Worm (Caenorhabditis elegans) whole organism, L4 larva: Measurements from ENCODE around the gene K12H6.5.

ENCODE experiments used
- F10B5.3 ChIP-seq: sonication (generic microtip); optimal IDR thresholded peaks from 2 replicates; lab custom pipeline; 2016; ENCODE audit warnings: mild to moderate bottlenecking, missing genetic modification characterization, missing compliant biosample characterization
- F44E2.7 ChIP-seq: fragments of 200-800 bp; sonication (Bioruptor generic); IDR thresholded peaks from 2 replicates; pipeline ENCODE4 v2.1.2; 2022; ENCODE audit warnings: missing genetic modification characterization, missing compliant biosample characterization
- T20F7.1 ChIP-seq: fragments of 200-800 bp; sonication (Bioruptor generic); optimal IDR thresholded peaks from 2 replicates; lab custom pipeline; 2018; ENCODE audit warnings: mild to moderate bottlenecking, missing genetic modification characterization, missing compliant biosample characterization
- T26A8.4 ChIP-seq: fragments of 200-800 bp; sonication (Bioruptor generic); IDR thresholded peaks from 2 replicates; pipeline ENCODE4 v1.3.6; 2022; ENCODE audit warnings: missing genetic modification characterization, missing compliant biosample characterization
- Y105C5A.15 ChIP-seq: fragments of 200-800 bp; sonication (Bioruptor generic); IDR thresholded peaks from 2 replicates; pipeline ENCODE4 v1.3.6; 2022; ENCODE audit warnings: missing genetic modification characterization, missing compliant biosample characterization
- ZK337.2 ChIP-seq: fragments of 200-800 bp; sonication (Bioruptor generic); IDR thresholded peaks from 2 replicates; pipeline ENCODE4 v1.3.6; 2022; ENCODE audit warnings: missing genetic modification reagents, missing genetic modification characterization, missing compliant biosample characterization
- aha-1 ChIP-seq: fragments of 150-350 bp; peaks from one replicate; lab custom pipeline; 2014; ENCODE audit warnings: missing biosample characterization, missing genetic modification characterization
- attf-4 ChIP-seq: sonication (generic microtip); optimal IDR thresholded peaks from 3 replicates; lab custom pipeline; 2017; ENCODE audit warnings: missing biosample characterization, missing genetic modification characterization
- ceh-62 ChIP-seq: sonication (generic microtip); optimal IDR thresholded peaks from 2 replicates; lab custom pipeline; 2017; ENCODE audit warnings: missing biosample characterization, missing genetic modification characterization
- ces-1 ChIP-seq: fragments of 150-350 bp; sonication (generic microtip); optimal IDR thresholded peaks from 4 replicates; lab custom pipeline; 2014; ENCODE audit warnings: missing biosample characterization, missing genetic modification reagents, missing genetic modification characterization
- cey-2 ChIP-seq: sonication (generic microtip); optimal IDR thresholded peaks from 3 replicates; lab custom pipeline; 2017; ENCODE audit warnings: missing genetic modification characterization, mild to moderate bottlenecking, missing compliant biosample characterization, antibody characterized with exemption, borderline replicate concordance; ENCODE audit not compliant: insufficient read depth
- ctbp-1 ChIP-seq: fragments of 200-800 bp; sonication (Bioruptor generic); IDR thresholded peaks from 2 replicates; pipeline ENCODE4 v1.3.6; 2022; ENCODE audit warnings: missing genetic modification reagents, missing genetic modification characterization, missing compliant biosample characterization
- daf-16 ChIP-seq, 3 experiments: sonication (generic microtip); optimal IDR thresholded peaks; 2 replicates each; lab custom pipeline; 2016 to 2017; ENCODE audit warnings: missing genetic modification characterization in 3 of 3, missing genetic modification reagents in 3 of 3, mild to moderate bottlenecking in 2 of 3, missing compliant biosample characterization in 2 of 3, missing biosample characterization in 1 of 3, moderate library complexity in 1 of 3
- dmd-6 ChIP-seq: fragments of 200-800 bp; sonication (Bioruptor generic); IDR thresholded peaks from 2 replicates; pipeline ENCODE4 v1.3.6; 2022; ENCODE audit warnings: missing genetic modification reagents, missing genetic modification characterization, missing compliant biosample characterization
- dmd-8 ChIP-seq: fragments of 200-800 bp; sonication (Bioruptor generic); IDR thresholded peaks from 2 replicates; pipeline ENCODE4 v1.3.6; 2022; ENCODE audit warnings: missing genetic modification characterization, missing compliant biosample characterization
- dpl-1 ChIP-seq: fragments of 150-350 bp; optimal IDR thresholded peaks from 2 replicates; lab custom pipeline; 2014; ENCODE audit warnings: missing biosample characterization, missing genetic modification reagents, missing genetic modification characterization
- egl-27 ChIP-seq: sonication (generic microtip); optimal IDR thresholded peaks from 3 replicates; lab custom pipeline; 2017; ENCODE audit warnings: missing biosample characterization, missing genetic modification reagents, missing genetic modification characterization
- gei-8 ChIP-seq: fragments of 200-800 bp; sonication (Bioruptor generic); optimal IDR thresholded peaks from 2 replicates; lab custom pipeline; 2018; ENCODE audit warnings: mild to moderate bottlenecking, missing genetic modification characterization, missing compliant biosample characterization
- hif-1 ChIP-seq, 2 experiments: sonication (generic microtip); optimal IDR thresholded peaks; 2 replicates each; lab custom pipeline; 2016 to 2017; ENCODE audit warnings: missing compliant biosample characterization in 2 of 2, missing genetic modification characterization in 2 of 2, missing genetic modification reagents in 2 of 2, missing genotype in 2 of 2, mild to moderate bottlenecking in 1 of 2
- hlh-11 ChIP-seq: fragments of 200-800 bp; sonication (Bioruptor generic); optimal IDR thresholded peaks from 2 replicates; lab custom pipeline; 2018; ENCODE audit warnings: mild to moderate bottlenecking, missing genetic modification characterization, missing compliant biosample characterization
- hlh-30 ChIP-seq: sonication (generic microtip); optimal IDR thresholded peaks from 2 replicates; lab custom pipeline; 2017; ENCODE audit warnings: antibody characterized with exemption, mild to moderate bottlenecking, missing genetic modification characterization, missing compliant biosample characterization; ENCODE audit not compliant: insufficient read depth
- lir-3 ChIP-seq: sonication (generic microtip); optimal IDR thresholded peaks from 2 replicates; lab custom pipeline; 2016; ENCODE audit warnings: mild to moderate bottlenecking, missing genetic modification characterization, missing compliant biosample characterization
- lsy-2 ChIP-seq, 2 experiments: fragments of 150-350 bp in 1 of 2; sonication (generic microtip) in 1 of 2; optimal IDR thresholded peaks; 2 replicates each; lab custom pipeline; 2014 to 2017; ENCODE audit warnings: missing biosample characterization in 2 of 2, missing genetic modification characterization in 2 of 2
- mdl-1 ChIP-seq, 2 experiments: fragments of 150-350 bp in 1 of 2; sonication (generic microtip) in 1 of 2; optimal IDR thresholded peaks; 2 replicates each; lab custom pipeline; 2014 to 2017; ENCODE audit warnings: missing biosample characterization in 2 of 2, missing genetic modification characterization in 2 of 2
- mep-1 ChIP-seq: fragments of 150-350 bp; sonication (generic microtip); optimal IDR thresholded peaks from 3 replicates; lab custom pipeline; 2014; ENCODE audit warnings: missing biosample characterization, missing genetic modification characterization
- mes-2 ChIP-seq: sonication (generic microtip); optimal IDR thresholded peaks from 2 replicates; lab custom pipeline; 2016; ENCODE audit warnings: missing genotype, mild to moderate bottlenecking, missing genetic modification characterization, missing compliant biosample characterization; ENCODE audit not compliant: poor library complexity, severe bottlenecking
- mxl-2 ChIP-seq: fragments of 200-800 bp; sonication (Bioruptor generic); conservative IDR thresholded peaks from 2 replicates; pipeline ENCODE4 v1.3.6; 2022; ENCODE audit warnings: missing genetic modification reagents, missing genetic modification characterization, missing compliant biosample characterization
- mxl-3 ChIP-seq: fragments of 200-800 bp; sonication (Bioruptor generic); optimal IDR thresholded peaks from 2 replicates; lab custom pipeline; 2018; ENCODE audit warnings: mild to moderate bottlenecking, missing genetic modification characterization, missing compliant biosample characterization
- nhr-10 ChIP-seq: fragments of 150-350 bp; optimal IDR thresholded peaks from 2 replicates; lab custom pipeline; 2014; ENCODE audit warnings: missing biosample characterization, missing genetic modification characterization
- nhr-102 ChIP-seq: sonication (generic microtip); optimal IDR thresholded peaks from 2 replicates; lab custom pipeline; 2016; ENCODE audit warnings: mild to moderate bottlenecking, missing genetic modification characterization, moderate library complexity, missing compliant biosample characterization
- nhr-11 ChIP-seq: fragments of 150-350 bp; optimal IDR thresholded peaks from 2 replicates; lab custom pipeline; 2014; ENCODE audit warnings: missing biosample characterization, missing genetic modification characterization
- nhr-237 ChIP-seq: sonication (generic microtip); optimal IDR thresholded peaks from 2 replicates; lab custom pipeline; 2017; ENCODE audit warnings: missing biosample characterization, missing genetic modification characterization
- nhr-28 ChIP-seq: fragments of 150-350 bp; optimal IDR thresholded peaks from 2 replicates; lab custom pipeline; 2014; ENCODE audit warnings: missing biosample characterization, missing genetic modification characterization
- nhr-42 ChIP-seq: fragments of 200-800 bp; sonication (Bioruptor generic); IDR thresholded peaks from 2 replicates; pipeline ENCODE4 v1.3.6; 2022; ENCODE audit warnings: missing genetic modification characterization, missing compliant biosample characterization
- nhr-6 ChIP-seq: fragments of 150-350 bp; optimal IDR thresholded peaks from 2 replicates; lab custom pipeline; 2014; ENCODE audit warnings: missing biosample characterization, missing genetic modification characterization
- pha-4 ChIP-seq, 2 experiments: fragments of 150-350 bp in 1 of 2; fragments of 200-800 bp in 1 of 2; sonication (Bioruptor generic) in 1 of 2; IDR thresholded peaks in 1 of 2; optimal IDR thresholded peaks in 1 of 2; 2 replicates each; pipeline versions ENCODE4 v1.3.6 to Lab custom; 2014 to 2022; ENCODE audit warnings: missing genetic modification characterization in 2 of 2, missing genetic modification reagents in 2 of 2, missing biosample characterization in 1 of 2, missing compliant biosample characterization in 1 of 2
- php-3 ChIP-seq: fragments of 200-800 bp; sonication (Bioruptor generic); IDR thresholded peaks from 2 replicates; pipeline ENCODE4 v1.3.6; 2022; ENCODE audit warnings: missing genetic modification reagents, missing genetic modification characterization, missing compliant biosample characterization
- pqm-1 ChIP-seq: sonication (generic microtip); optimal IDR thresholded peaks from 2 replicates; lab custom pipeline; 2017; ENCODE audit warnings: missing biosample characterization, missing genetic modification characterization
- sdz-12 ChIP-seq: fragments of 200-800 bp; sonication (Bioruptor generic); optimal IDR thresholded peaks from 2 replicates; lab custom pipeline; 2018; ENCODE audit warnings: mild to moderate bottlenecking, missing genetic modification characterization, missing compliant biosample characterization
- set-16 ChIP-seq: fragments of 200-800 bp; sonication (Bioruptor generic); IDR thresholded peaks from 2 replicates; pipeline ENCODE4 v1.3.6; 2022; ENCODE audit warnings: missing genetic modification reagents, missing genetic modification characterization, missing compliant biosample characterization
- skn-1 ChIP-seq: fragments of 150-350 bp; optimal IDR thresholded peaks from 2 replicates; lab custom pipeline; 2014; ENCODE audit warnings: missing biosample characterization, missing genetic modification characterization
- snpc-1.2 ChIP-seq: fragments of 200-800 bp; sonication (Bioruptor generic); IDR thresholded peaks from 2 replicates; pipeline ENCODE4 v1.3.6; 2022; ENCODE audit warnings: missing genetic modification reagents, missing genetic modification characterization, missing compliant biosample characterization
- snpc-4 ChIP-seq: fragments of 150-350 bp; optimal IDR thresholded peaks from 2 replicates; lab custom pipeline; 2014; ENCODE audit warnings: missing biosample characterization, missing genetic modification characterization
- tra-1 ChIP-seq: fragments of 200-800 bp; sonication (Bioruptor generic); IDR thresholded peaks from 2 replicates; pipeline ENCODE4 v1.3.6; 2022; ENCODE audit warnings: missing genetic modification reagents, missing genetic modification characterization, missing compliant biosample characterization
- unc-62 ChIP-seq, 3 experiments: fragments of 150-350 bp in 1 of 3; sonication (generic microtip); optimal IDR thresholded peaks in 2 of 3; peaks in 1 of 3; 1 replicate in 1 of 3; 2 replicates in 2 of 3; lab custom pipeline; 2014 to 2017; ENCODE audit warnings: missing biosample characterization in 3 of 3, missing genetic modification characterization in 3 of 3, missing genetic modification reagents in 3 of 3, missing genotype in 1 of 3
- zag-1 ChIP-seq: fragments of 150-350 bp; optimal IDR thresholded peaks from 2 replicates; lab custom pipeline; 2014; ENCODE audit warnings: missing biosample characterization, missing genetic modification characterization
- zip-11 ChIP-seq: fragments of 200-800 bp; sonication (Bioruptor generic); IDR thresholded peaks from 2 replicates; pipeline ENCODE4 v1.3.6; 2022; ENCODE audit warnings: missing genetic modification characterization, missing compliant biosample characterization
- ztf-11 ChIP-seq: fragments of 150-350 bp; optimal IDR thresholded peaks from 2 replicates; lab custom pipeline; 2014; ENCODE audit warnings: missing biosample characterization, missing genetic modification characterization
- ztf-7 ChIP-seq: fragments of 150-350 bp; optimal IDR thresholded peaks from 2 replicates; lab custom pipeline; 2014; ENCODE audit warnings: missing biosample characterization, missing genetic modification characterization

The K12H6.5 gene

DNA sequence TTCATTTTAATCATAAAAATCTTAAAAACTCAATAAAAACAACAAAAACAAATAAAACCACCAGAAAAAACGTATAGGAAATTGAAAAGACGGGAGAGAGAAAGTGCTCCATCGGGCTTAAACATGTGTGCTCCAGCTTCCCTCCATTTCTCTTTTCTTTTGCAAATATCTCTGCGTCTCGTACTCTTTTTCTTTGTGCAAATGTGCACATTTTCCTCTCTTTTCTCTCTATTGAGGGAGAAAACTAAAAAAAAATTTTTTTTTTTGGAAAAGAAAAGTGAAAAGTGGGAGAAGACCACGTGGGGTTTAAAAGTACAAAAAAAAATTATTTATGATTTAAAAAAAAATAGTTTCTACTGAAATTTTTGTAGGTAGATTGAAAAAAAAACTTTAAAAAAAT, 21.7 kb downstream of the K12H6.5 start (continued):
- peak in 1 of 2 experiments; percentile 52 for TF ChIP-seq lsy-2 (tag; optimal IDR thresholded peaks at IDR 0.05; lab: Kevin White, UChicago)
- no peak for TF ChIP-seq tra-1 (GFP tag; lab: Robert Waterston, UW)
- no peak for TF ChIP-seq F10B5.3 (tag; lab: Kevin White, UChicago)
- no peak for TF ChIP-seq ztf-7 (tag; lab: Kevin White, UChicago)
- no peak for TF ChIP-seq hif-1 (tag; optimal IDR thresholded peaks at IDR 0.05; lab: Kevin White, UChicago)
- no peak for TF ChIP-seq ztf-11 (tag; lab: Kevin White, UChicago)
- TF ChIP-seq sdz-12, result no peak
- TF ChIP-seq nhr-42 (GFP tag; lab: Robert Waterston, UW), result no peak
- TF ChIP-seq nhr-10 (tag; lab: Kevin White, UChicago), result no peak
- TF ChIP-seq dpl-1 (GFP tag; lab: Kevin White, UChicago), result no peak
- TF ChIP-seq mdl-1 (tag; optimal IDR thresholded peaks at IDR 0.05; lab: Kevin White, UChicago), result peak in 1 of 2 experiments; percentile 65
- TF ChIP-seq Y105C5A.15 (GFP tag; lab: Robert Waterston, UW), result no peak
- TF ChIP-seq mes-2 (tag; lab: Kevin White, UChicago), result peak; percentile 0
- TF ChIP-seq lir-3 (tag; lab: Kevin White, UChicago), result no peak
- no peak for TF ChIP-seq T26A8.4
- no peak for TF ChIP-seq snpc-4 (tag; lab: Kevin White, UChicago)
- TF ChIP-seq set-16 (GFP tag; lab: Robert Waterston, UW), result no peak
- TF ChIP-seq hlh-30, result peak; percentile 26
- TF ChIP-seq snpc-1.2 (GFP tag; lab: Robert Waterston, UW), result no peak
- TF ChIP-seq ces-1 (GFP tag; lab: Kevin White, UChicago), result no peak
- peak; percentile 20 for TF ChIP-seq aha-1 (tag; lab: Kevin White, UChicago)
- TF ChIP-seq dmd-8, result no peak
- TF ChIP-seq nhr-28 (tag; lab: Kevin White, UChicago), result no peak
- no peak for TF ChIP-seq php-3 (GFP tag; lab: Robert Waterston, UW)
- TF ChIP-seq nhr-6, result peak; percentile 19
- TF ChIP-seq mxl-3 (GFP tag; lab: Kevin White, UChicago), result no peak
- TF ChIP-seq F44E2.7, result no peak
- no peak for TF ChIP-seq ctbp-1
- TF ChIP-seq egl-27, result no peak
- no peak for TF ChIP-seq skn-1 (tag; lab: Kevin White, UChicago)
- no peak for TF ChIP-seq nhr-237
- no peak for TF ChIP-seq gei-8 (GFP tag; lab: Kevin White, UChicago)
- no peak for TF ChIP-seq ZK337.2

DNA sequence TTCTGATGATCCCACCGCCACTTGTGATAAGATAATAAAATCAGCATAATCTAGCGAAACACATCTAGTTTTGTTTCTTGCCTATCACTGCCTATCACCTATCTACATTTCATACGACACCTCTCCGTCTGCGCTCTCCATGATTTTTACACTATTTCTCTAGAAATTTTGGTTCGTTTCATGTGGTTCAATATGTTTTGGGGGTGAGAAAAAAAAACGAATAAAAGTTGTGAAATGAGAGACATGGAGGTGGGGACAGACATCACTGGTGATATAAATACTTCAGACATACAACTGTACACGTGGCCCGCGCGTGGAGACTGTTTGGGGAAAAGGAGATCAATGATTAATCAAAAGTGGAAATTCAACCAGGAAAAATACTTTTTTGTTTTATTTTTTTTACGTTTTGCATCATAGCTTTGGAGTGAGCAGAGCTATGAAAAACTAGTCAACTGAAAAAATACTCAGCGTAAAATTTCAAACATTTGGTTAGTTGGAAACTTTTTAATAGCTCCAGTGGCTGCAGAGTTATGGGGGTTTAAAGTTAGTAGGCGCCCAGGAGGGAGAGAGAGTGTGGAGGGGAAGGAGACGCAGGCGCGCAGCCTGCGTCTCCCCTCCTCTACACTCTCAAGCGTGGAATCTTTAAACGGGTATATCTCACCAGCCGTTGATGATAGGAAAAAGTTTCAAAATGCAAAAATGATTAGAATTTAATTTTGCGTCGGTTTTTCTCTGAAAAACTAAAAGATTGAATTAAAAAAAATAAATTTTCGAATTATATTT, 23.0 kb downstream of the K12H6.5 start:
- TF ChIP-seq mep-1 (tag; lab: Kevin White, UChicago) (peak; percentile 16), hlh-11 (tag; lab: Kevin White, UChicago) (peak; percentile 69), T20F7.1 (GFP tag; lab: Kevin White, UChicago) (no peak), zip-11 (no peak), daf-16 (GFP tag; optimal IDR thresholded peaks at IDR 0.05; lab: Kevin White, UChicago) (no peak), daf-16 (tag; optimal IDR thresholded peaks at IDR 0.05; lab: Kevin White, UChicago) (peak; percentile 54), nhr-102 (tag; lab: Kevin White, UChicago) (peak; percentile 40), pqm-1 (tag; lab: Kevin White, UChicago) (peak; percentile 82), pha-4 (GFP tag; IDR thresholded peaks at IDR 0.05; lab: Robert Waterston, UW) (0 out of 2 replicates have a peak, but pooled peaks have one; percentile 7), pha-4 (tag; optimal IDR thresholded peaks at IDR 0.05; lab: Kevin White, UChicago) (no peak), dmd-6 (GFP tag; lab: Robert Waterston, UW) (peak; percentile 68), attf-4 (tag; lab: Kevin White, UChicago) (no peak), unc-62 (GFP tag; optimal IDR thresholded peaks at IDR 0.05 in 1 of 2; lab: Kevin White, UChicago) (peak in 1 of 2 experiments; percentile 70), unc-62 (tag; optimal IDR thresholded peaks at IDR 0.05; lab: Kevin White, UChicago) (no peak), cey-2 (tag; lab: Kevin White, UChicago) (peak; percentile 3), mxl-2 (GFP tag; lab: Robert Waterston, UW) (peak; percentile 66; the same call in 1 of the 2 replicates), nhr-11 (tag; lab: Kevin White, UChicago) (no peak), mxl-3 (GFP tag; lab: Kevin White, UChicago) (peak; percentile 70), ceh-62 (tag; lab: Kevin White, UChicago) (no peak), hlh-30 (peak; percentile 64), zag-1 (tag; lab: Kevin White, UChicago) (no peak), nhr-28 (tag; lab: Kevin White, UChicago) (peak; percentile 63), sdz-12 (no peak)
